Worm (Caenorhabditis elegans) whole organism, L2 larva: ENCODE data around the gene F58F12.1.
A peak's percentile ranks its signal among the peaks of the same experiment; 100 is the strongest.

ENCODE experiments used
- C34F6.9 ChIP-seq: fragments of 150-350 bp; optimal IDR thresholded peaks from 2 replicates; lab custom pipeline; 2014; ENCODE audit warnings: missing biosample characterization, missing genetic modification characterization
- R02D3.7 ChIP-seq: fragments of 150-350 bp; optimal IDR thresholded peaks from 2 replicates; lab custom pipeline; 2014; ENCODE audit warnings: missing biosample characterization, missing genetic modification characterization
- ZK546.5 ChIP-seq: sonication (generic microtip); optimal IDR thresholded peaks from 2 replicates; lab custom pipeline; 2017; ENCODE audit warnings: missing biosample characterization, missing genetic modification characterization
- aly-2 ChIP-seq: fragments of 150-350 bp; optimal IDR thresholded peaks from 2 replicates; lab custom pipeline; 2014; ENCODE audit warnings: missing biosample characterization, missing genetic modification characterization
- ceh-16 ChIP-seq: fragments of 150-350 bp; optimal IDR thresholded peaks from 2 replicates; lab custom pipeline; 2014; ENCODE audit warnings: missing biosample characterization, missing genetic modification characterization
- crh-2 ChIP-seq: sonication (generic microtip); optimal IDR thresholded peaks from 2 replicates; lab custom pipeline; 2017; ENCODE audit warnings: missing biosample characterization, missing genetic modification characterization
- elt-1 ChIP-seq: fragments of 150-350 bp; optimal IDR thresholded peaks from 2 replicates; lab custom pipeline; 2014; ENCODE audit warnings: missing biosample characterization, missing genetic modification characterization
- elt-3 ChIP-seq: sonication (generic microtip); optimal IDR thresholded peaks from 2 replicates; lab custom pipeline; 2017; ENCODE audit warnings: missing biosample characterization, missing genetic modification characterization
- fos-1 ChIP-seq: fragments of 150-350 bp; optimal IDR thresholded peaks from 2 replicates; lab custom pipeline; 2014; ENCODE audit warnings: missing biosample characterization, missing genetic modification characterization
- gmeb-1 ChIP-seq: fragments of 150-350 bp; optimal IDR thresholded peaks from 2 replicates; lab custom pipeline; 2014; ENCODE audit warnings: missing biosample characterization, missing genetic modification characterization
- lin-11 ChIP-seq: fragments of 150-350 bp; sonication (generic microtip); optimal IDR thresholded peaks from 2 replicates; lab custom pipeline; 2014; ENCODE audit warnings: missing biosample characterization, missing genetic modification characterization, inconsistent platforms, mixed read lengths
- lin-13 ChIP-seq: fragments of 150-350 bp; optimal IDR thresholded peaks from 2 replicates; lab custom pipeline; 2014; ENCODE audit warnings: missing biosample characterization, missing genetic modification reagents, missing genetic modification characterization
- lsy-2 ChIP-seq, 2 experiments: fragments of 150-350 bp in 1 of 2; sonication (generic microtip) in 1 of 2; optimal IDR thresholded peaks; 2 replicates each; lab custom pipeline; 2014 to 2017; ENCODE audit warnings: missing biosample characterization in 2 of 2, missing genetic modification characterization in 2 of 2
- mab-5 ChIP-seq: fragments of 150-350 bp; optimal IDR thresholded peaks from 2 replicates; lab custom pipeline; 2014; ENCODE audit warnings: missing biosample characterization, missing genetic modification characterization
- mdl-1 ChIP-seq, 2 experiments: fragments of 150-350 bp in 1 of 2; sonication (generic microtip) in 1 of 2; optimal IDR thresholded peaks; 2 replicates each; lab custom pipeline; 2017; ENCODE audit warnings: missing biosample characterization in 2 of 2, missing genetic modification characterization in 2 of 2
- nhr-10 ChIP-seq: sonication (generic microtip); optimal IDR thresholded peaks from 2 replicates; lab custom pipeline; 2017; ENCODE audit warnings: missing biosample characterization, missing genetic modification characterization
- nhr-11 ChIP-seq: fragments of 150-350 bp; optimal IDR thresholded peaks from 2 replicates; lab custom pipeline; 2014; ENCODE audit warnings: missing biosample characterization, missing genetic modification characterization
- nhr-12 ChIP-seq: fragments of 150-350 bp; optimal IDR thresholded peaks from 2 replicates; lab custom pipeline; 2014; ENCODE audit warnings: missing biosample characterization, missing genetic modification characterization
- nhr-129 ChIP-seq: fragments of 150-350 bp; optimal IDR thresholded peaks from 2 replicates; lab custom pipeline; 2014; ENCODE audit warnings: missing biosample characterization, missing genetic modification characterization
- nhr-21 ChIP-seq: fragments of 150-350 bp; optimal IDR thresholded peaks from 2 replicates; lab custom pipeline; 2014; ENCODE audit warnings: missing biosample characterization, missing genetic modification characterization
- nhr-23 ChIP-seq: fragments of 150-350 bp; optimal IDR thresholded peaks from 2 replicates; lab custom pipeline; 2014; ENCODE audit warnings: missing biosample characterization, missing genetic modification reagents, missing genetic modification characterization
- nhr-25 ChIP-seq: fragments of 150-350 bp; sonication (generic microtip); optimal IDR thresholded peaks from 3 replicates; lab custom pipeline; 2014; ENCODE audit warnings: missing biosample characterization, missing genetic modification characterization
- nhr-6 ChIP-seq: fragments of 150-350 bp; optimal IDR thresholded peaks from 2 replicates; lab custom pipeline; 2014; ENCODE audit warnings: missing biosample characterization, missing genetic modification characterization
- peb-1 ChIP-seq: fragments of 150-350 bp; optimal IDR thresholded peaks from 2 replicates; lab custom pipeline; 2014; ENCODE audit warnings: missing biosample characterization, missing genetic modification characterization
- sem-4 ChIP-seq: fragments of 150-350 bp; optimal IDR thresholded peaks from 2 replicates; lab custom pipeline; 2014; ENCODE audit warnings: missing biosample characterization, missing genetic modification reagents, missing genetic modification characterization
- skn-1 ChIP-seq: sonication (generic microtip); optimal IDR thresholded peaks from 2 replicates; lab custom pipeline; 2017; ENCODE audit warnings: missing biosample characterization, missing genetic modification characterization
- sma-3 ChIP-seq: sonication (generic microtip); optimal IDR thresholded peaks from 2 replicates; lab custom pipeline; 2016; ENCODE audit warnings: missing genetic modification reagents, missing genetic modification characterization, missing compliant biosample characterization
- sma-9 ChIP-seq, 2 experiments: fragments of 150-350 bp in 1 of 2; sonication (generic microtip) in 1 of 2; optimal IDR thresholded peaks; 2 replicates each; lab custom pipeline; 2014 to 2016; ENCODE audit warnings: missing genetic modification characterization in 2 of 2, mild to moderate bottlenecking in 1 of 2, missing biosample characterization in 1 of 2, missing compliant biosample characterization in 1 of 2, missing genetic modification reagents in 1 of 2, moderate library complexity in 1 of 2
- snpc-4 ChIP-seq: fragments of 150-350 bp; optimal IDR thresholded peaks from 2 replicates; lab custom pipeline; 2014; ENCODE audit warnings: missing biosample characterization, missing genetic modification characterization
- unc-39 ChIP-seq: fragments of 150-350 bp; optimal IDR thresholded peaks from 2 replicates; lab custom pipeline; 2014; ENCODE audit warnings: missing biosample characterization, missing genetic modification characterization
- ztf-11 ChIP-seq: sonication (generic microtip); optimal IDR thresholded peaks from 2 replicates; lab custom pipeline; 2017; ENCODE audit warnings: missing biosample characterization, missing genetic modification characterization

F58F12.1 gene

ce11 chrII:6383183-6383695 lies at the start of gene F58F12.1:
F58F12.1 (plus strand) TSS chrII:6383645.
- TF ChIP-seq fos-1 (peak; percentile 67), sem-4 (tag; lab: Kevin White, UChicago) (peak; percentile 38), lin-11 (tag; lab: Kevin White, UChicago) (no peak), nhr-10 (tag; lab: Kevin White, UChicago) (no peak), unc-39 (tag; lab: Kevin White, UChicago) (no peak), C34F6.9 (tag; lab: Kevin White, UChicago) (peak; percentile 81), aly-2 (tag; lab: Kevin White, UChicago) (no peak), crh-2 (tag; lab: Kevin White, UChicago) (peak; percentile 24), R02D3.7 (tag; lab: Kevin White, UChicago) (no peak), gmeb-1 (tag; lab: Kevin White, UChicago) (peak; percentile 66), nhr-25 (tag; lab: Kevin White, UChicago) (no peak), nhr-129 (tag; lab: Kevin White, UChicago) (peak; percentile 61), nhr-21 (tag; lab: Kevin White, UChicago) (peak; percentile 16), nhr-12 (tag; lab: Kevin White, UChicago) (no peak), nhr-23 (tag; lab: Kevin White, UChicago) (no peak), lin-13 (GFP tag; lab: Kevin White, UChicago) (peak; percentile 61), sma-3 (GFP tag; lab: Kevin White, UChicago) (peak; percentile 18), sma-9 (GFP tag; optimal IDR thresholded peaks at IDR 0.05; lab: Kevin White, UChicago) (peak; percentile 41), sma-9 (tag; optimal IDR thresholded peaks at IDR 0.05; lab: Kevin White, UChicago) (no peak), nhr-6 (tag; lab: Kevin White, UChicago) (no peak), mab-5 (tag; lab: Kevin White, UChicago) (no peak), snpc-4 (tag; lab: Kevin White, UChicago) (peak; percentile 28), ceh-16 (no peak), lsy-2 (tag; optimal IDR thresholded peaks at IDR 0.05; lab: Kevin White, UChicago) (peak; percentile 39 to 78)

- no peak for TF ChIP-seq unc-39 (tag; lab: Kevin White, UChicago)
- no peak for TF ChIP-seq nhr-21 (tag; lab: Kevin White, UChicago)
- no peak for TF ChIP-seq elt-1 (tag; lab: Kevin White, UChicago)
- TF ChIP-seq sma-9 (GFP tag; optimal IDR thresholded peaks at IDR 0.05; lab: Kevin White, UChicago): no peak
- no peak for TF ChIP-seq sma-9 (tag; optimal IDR thresholded peaks at IDR 0.05; lab: Kevin White, UChicago)
- TF ChIP-seq peb-1 (tag; lab: Kevin White, UChicago): no peak
- no peak for TF ChIP-seq nhr-6 (tag; lab: Kevin White, UChicago)
- TF ChIP-seq aly-2 (tag; lab: Kevin White, UChicago): no peak
- TF ChIP-seq sem-4 (tag; lab: Kevin White, UChicago): no peak
- no peak for TF ChIP-seq ZK546.5 (tag; lab: Kevin White, UChicago)
- no peak for TF ChIP-seq skn-1
- no peak for TF ChIP-seq nhr-12 (tag; lab: Kevin White, UChicago)
- TF ChIP-seq nhr-10 (tag; lab: Kevin White, UChicago): no peak
- TF ChIP-seq nhr-11 (tag; lab: Kevin White, UChicago): no peak
- no peak for TF ChIP-seq sma-3 (GFP tag; lab: Kevin White, UChicago)
- no peak for TF ChIP-seq R02D3.7 (tag; lab: Kevin White, UChicago)
- TF ChIP-seq nhr-129 (tag; lab: Kevin White, UChicago): no peak
- TF ChIP-seq ceh-16: no peak
- TF ChIP-seq mdl-1 (tag; optimal IDR thresholded peaks at IDR 0.05; lab: Kevin White, UChicago): no peak
- TF ChIP-seq ztf-11 (tag; lab: Kevin White, UChicago): no peak
These were observed 49.6 kb upstream of the F58F12.1 start, which contains the start of gene ttc-39B for ce11 chrII:6333887-6334286. ttc-39B (minus strand) TSS chrII:6333987.

- peak; percentile 33 for TF ChIP-seq fos-1
- TF ChIP-seq elt-3 (tag; lab: Kevin White, UChicago): no peak
These were observed 48.6 kb upstream of the F58F12.1 start for ce11 chrII:6334745-6335260.

- TF ChIP-seq nhr-11 (tag; lab: Kevin White, UChicago): no peak
- peak; percentile 23 for TF ChIP-seq nhr-21 (tag; lab: Kevin White, UChicago)
- TF ChIP-seq mdl-1 (tag; optimal IDR thresholded peaks at IDR 0.05; lab: Kevin White, UChicago): no peak
- peak; percentile 20 for TF ChIP-seq lin-11 (tag; lab: Kevin White, UChicago)
- TF ChIP-seq fos-1: peak; percentile 53
- TF ChIP-seq peb-1 (tag; lab: Kevin White, UChicago): no peak
These were observed 48.1 kb upstream of the F58F12.1 start, which contains the start of gene C32D5.14 for ce11 chrII:6335358-6335757. C32D5.14 (plus strand) TSS chrII:6335488.
